Worm (Caenorhabditis elegans): ENCODE results near the gene rfs-1.

DNA sequence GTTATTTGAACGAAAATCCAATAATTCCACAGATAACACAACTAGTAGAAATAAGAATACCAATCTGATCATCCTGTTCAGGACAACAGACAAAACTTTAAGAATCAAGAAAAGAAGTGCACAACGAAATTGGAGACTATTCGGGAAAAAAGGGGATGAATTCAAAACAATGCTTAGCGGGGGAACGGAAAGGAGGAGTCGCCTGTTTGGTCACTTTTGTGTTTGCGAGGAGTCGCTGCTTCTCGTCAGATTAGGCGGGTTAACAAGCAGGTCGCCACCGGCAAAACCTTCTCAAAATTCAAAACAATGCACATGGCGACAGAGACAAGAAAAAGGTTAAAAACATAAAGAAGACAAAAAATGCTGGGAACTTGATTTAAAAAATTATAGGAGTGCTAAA, 16.5 kb upstream of the rfs-1 start, which contains the start of gene C30A5.10:
- no peak for TF ChIP-seq dao-5 (tag; optimal IDR thresholded peaks at IDR 0.05)
- no peak for TF ChIP-seq him-1 (tag; optimal IDR thresholded peaks at IDR 0.05)
- TF ChIP-seq W03F9.2 (tag; optimal IDR thresholded peaks at IDR 0.05) = no peak

Measured in whole organism, L4/young adult.